Worm (Caenorhabditis elegans) whole organism, early embryonic: ENCODE data around the gene T01C4.8.

Experiments used
- F13C5.2 ChIP-seq: sonication (generic microtip); optimal IDR thresholded peaks from 2 replicates; lab custom pipeline; 2017; ENCODE audit warnings: mild to moderate bottlenecking, missing genetic modification characterization, inconsistent platforms, missing compliant biosample characterization
- aly-1 ChIP-seq: sonication (generic microtip); optimal IDR thresholded peaks from 2 replicates; lab custom pipeline; 2016; ENCODE audit warnings: missing genetic modification characterization, missing compliant biosample characterization
- ama-1 ChIP-seq: fragments of 150-350 bp; optimal IDR thresholded peaks from 2 replicates; lab custom pipeline; 2014
- ets-7 ChIP-seq: sonication (generic microtip); optimal IDR thresholded peaks from 2 replicates; lab custom pipeline; 2016; ENCODE audit warnings: missing genotype, missing genetic modification characterization, missing compliant biosample characterization
- hmbx-1 ChIP-seq: sonication (generic microtip); optimal IDR thresholded peaks from 2 replicates; lab custom pipeline; 2016; ENCODE audit warnings: mild to moderate bottlenecking, missing genetic modification characterization, missing compliant biosample characterization
- hmg-4 ChIP-seq: fragments of 200-800 bp; sonication (Bioruptor generic); optimal IDR thresholded peaks from 2 replicates; lab custom pipeline; 2018; ENCODE audit warnings: mild to moderate bottlenecking, missing genetic modification characterization, missing compliant biosample characterization
- hnd-1 ChIP-seq: sonication (generic microtip); optimal IDR thresholded peaks from 2 replicates; lab custom pipeline; 2016; ENCODE audit warnings: missing genetic modification characterization, missing compliant biosample characterization
- scrt-1 ChIP-seq: fragments of 200-800 bp; sonication (Bioruptor generic); IDR thresholded peaks from 2 replicates; pipeline ENCODE4 v1.3.6; 2022; ENCODE audit warnings: missing genetic modification characterization, missing compliant biosample characterization
- sea-1 ChIP-seq: fragments of 200-800 bp; sonication (Bioruptor generic); conservative IDR thresholded peaks from 2 replicates; pipeline ENCODE4 v1.3.6; 2022; ENCODE audit warnings: missing genetic modification characterization, missing compliant biosample characterization
- tbx-37 ChIP-seq: fragments of 200-800 bp; sonication (Bioruptor generic); conservative IDR thresholded peaks from 2 replicates; pipeline ENCODE4 v1.3.6; 2022; ENCODE audit warnings: missing genetic modification reagents, missing genetic modification characterization, missing compliant biosample characterization

ce11 chrV:7085518-7086104, 43.7 kb downstream of the T01C4.8 start, which contains the start of gene VC5.2:
- no peak for TF ChIP-seq sea-1 (GFP tag; lab: Robert Waterston, UW)
- no peak for TF ChIP-seq hnd-1 (tag; lab: Kevin White, UChicago)
- TF ChIP-seq tbx-37 (GFP tag; lab: Robert Waterston, UW), result no peak
- no peak for TF ChIP-seq aly-1 (tag; lab: Kevin White, UChicago)
- no peak for TF ChIP-seq ets-7 (tag; lab: Kevin White, UChicago)
- TF ChIP-seq hmbx-1 (tag; lab: Kevin White, UChicago), result no peak
- TF ChIP-seq F13C5.2 (tag; lab: Kevin White, UChicago), result no peak
- no peak for TF ChIP-seq scrt-1 (GFP tag; lab: Robert Waterston, UW)
- no peak for TF ChIP-seq hmg-4 (GFP tag; lab: Kevin White, UChicago)
- TF ChIP-seq ama-1 (lab: Kevin White, UChicago), result no peak
